Fruit fly (Drosophila melanogaster) whole organism, wandering third instar larva: ENCODE data around the gene CG32679.

ENCODE experiments used
- Abd-B ChIP-seq: fragments of >200 bp; optimal IDR thresholded peaks from 2 replicates; lab custom pipeline; 2017; ENCODE audit warnings: missing biosample characterization, missing genetic modification characterization
- CG32264 ChIP-seq: fragments of 200-800 bp; sonication (Bioruptor generic); optimal IDR thresholded peaks from 2 replicates; lab custom pipeline; 2016; ENCODE audit warnings: missing biosample characterization, missing genetic modification characterization
- CG9705 ChIP-seq: fragments of 200-800 bp; sonication (Bioruptor generic); optimal IDR thresholded peaks from 2 replicates; lab custom pipeline; 2018; ENCODE audit warnings: missing biosample characterization, mild to moderate bottlenecking, missing genetic modification characterization
- CrebA ChIP-seq: fragments of 200-800 bp; sonication (Bioruptor generic); optimal IDR thresholded peaks from 2 replicates; lab custom pipeline; 2016; ENCODE audit warnings: missing biosample characterization, mild to moderate bottlenecking, missing genetic modification characterization, borderline replicate concordance
- Dfd ChIP-seq: fragments of >200 bp; optimal IDR thresholded peaks from 2 replicates; lab custom pipeline; 2017; ENCODE audit warnings: missing biosample characterization, missing genetic modification characterization
- Dif ChIP-seq: fragments of 200-275, 200-300 bp; sonication (Bioruptor generic); optimal IDR thresholded peaks from 2 replicates; lab custom pipeline; 2018; ENCODE audit warnings: missing biosample characterization, missing genetic modification characterization; ENCODE audit not compliant: partially characterized antibody
- GATAd ChIP-seq: sonication (Bioruptor generic); optimal IDR thresholded peaks from 2 replicates; lab custom pipeline; 2016; ENCODE audit warnings: missing biosample characterization, missing genetic modification characterization
- HLH106 ChIP-seq: fragments of 200-800 bp; optimal IDR thresholded peaks from 3 replicates; lab custom pipeline; 2019; ENCODE audit warnings: missing biosample characterization, mild to moderate bottlenecking, missing genetic modification characterization, moderate library complexity
- Hnf4 ChIP-seq: fragments of 200-800 bp; sonication (Bioruptor generic); optimal IDR thresholded peaks from 2 replicates; lab custom pipeline; 2016; ENCODE audit warnings: missing biosample characterization, mild to moderate bottlenecking, missing genetic modification characterization
- Hr78 ChIP-seq: fragments of >200 bp; optimal IDR thresholded peaks from 2 replicates; lab custom pipeline; 2017; ENCODE audit warnings: missing biosample characterization, missing genetic modification characterization
- Hr83 ChIP-seq: fragments of 200-300 bp; sonication (Bioruptor generic); optimal IDR thresholded peaks from 2 replicates; lab custom pipeline; 2016; ENCODE audit warnings: missing biosample characterization, mild to moderate bottlenecking, missing genetic modification characterization, moderate library complexity; ENCODE audit not compliant: poor library complexity, severe bottlenecking
- Jra ChIP-seq: sonication (Bioruptor generic); optimal IDR thresholded peaks from 2 replicates; lab custom pipeline; 2016; ENCODE audit warnings: missing biosample characterization, missing genetic modification characterization
- Mio ChIP-seq: sonication (Bioruptor generic); optimal IDR thresholded peaks from 2 replicates; lab custom pipeline; 2016; ENCODE audit warnings: missing biosample characterization, missing genetic modification characterization
- Myc ChIP-seq: fragments of >200 bp; optimal IDR thresholded peaks from 2 replicates; lab custom pipeline; 2017
- N ChIP-seq: fragments of >200 bp; optimal IDR thresholded peaks from 2 replicates; lab custom pipeline; 2018; ENCODE audit warnings: missing biosample characterization, missing external identifiers, missing genetic modification characterization
- OdsH ChIP-seq: fragments of 200-800 bp; sonication (Bioruptor generic); optimal IDR thresholded peaks from 2 replicates; lab custom pipeline; 2016; ENCODE audit warnings: missing biosample characterization, mild to moderate bottlenecking, missing genetic modification characterization
- Rel ChIP-seq, 2 experiments: fragments of 200-800 bp; sonication (Bioruptor generic) in 1 of 2; optimal IDR thresholded peaks; 2 replicates in 1 of 2; 3 replicates in 1 of 2; lab custom pipeline; 2016 to 2019; ENCODE audit warnings: mild to moderate bottlenecking in 2 of 2, missing biosample characterization in 2 of 2, missing genetic modification characterization in 2 of 2, moderate library complexity in 1 of 2
- Sp1 ChIP-seq: fragments of 200-800 bp; sonication (Bioruptor generic); optimal IDR thresholded peaks from 3 replicates; lab custom pipeline; 2019; ENCODE audit warnings: missing biosample characterization, mild to moderate bottlenecking, missing genetic modification characterization, moderate library complexity
- Vsx2 ChIP-seq: fragments of 200-300, 225-300 bp; sonication (Bioruptor generic); optimal IDR thresholded peaks from 2 replicates; lab custom pipeline; 2018; ENCODE audit warnings: missing biosample characterization, missing genetic modification characterization; ENCODE audit not compliant: partially characterized antibody
- br ChIP-seq: fragments of 200-800 bp; sonication (Bioruptor generic); optimal IDR thresholded peaks from 2 replicates; lab custom pipeline; 2016; ENCODE audit warnings: missing biosample characterization, missing genetic modification characterization
- brk ChIP-seq: fragments of 200-800 bp; sonication (Bioruptor generic); optimal IDR thresholded peaks from 2 replicates; lab custom pipeline; 2016; ENCODE audit warnings: missing biosample characterization, mild to moderate bottlenecking, missing genetic modification characterization
- dl ChIP-seq, 2 experiments: fragments of 175-275, 200-275 bp in 1 of 2; fragments of 200-275 bp in 1 of 2; sonication (Bioruptor generic); optimal IDR thresholded peaks; lab custom pipeline; 2018; ENCODE audit warnings: mild to moderate bottlenecking in 2 of 2, missing biosample characterization in 2 of 2, missing genetic modification characterization in 2 of 2, moderate library complexity in 2 of 2; ENCODE audit not compliant: partially characterized antibody in 2 of 2, insufficient read depth in 1 of 2
- dmrt93B ChIP-seq: fragments of 200-800 bp; sonication (Bioruptor generic); optimal IDR thresholded peaks from 2 replicates; lab custom pipeline; 2018; ENCODE audit warnings: missing biosample characterization, mild to moderate bottlenecking, missing genetic modification characterization
- dsf ChIP-seq: sonication (Bioruptor generic); optimal IDR thresholded peaks from 2 replicates; lab custom pipeline; 2016; ENCODE audit warnings: missing biosample characterization, missing genetic modification characterization, borderline replicate concordance
- ey ChIP-seq: fragments of 200-800 bp; sonication (Bioruptor generic); optimal IDR thresholded peaks from 2 replicates; lab custom pipeline; 2016; ENCODE audit warnings: missing biosample characterization, missing genetic modification characterization
- foxo ChIP-seq, 2 experiments: fragments of 200-800 bp; sonication (Bioruptor generic); optimal IDR thresholded peaks; 2 replicates in 1 of 2; 3 replicates in 1 of 2; lab custom pipeline; 2016 to 2017; ENCODE audit warnings: missing biosample characterization in 2 of 2, missing genetic modification characterization in 2 of 2
- fru ChIP-seq: fragments of 200-800 bp; sonication (Bioruptor generic); optimal IDR thresholded peaks from 3 replicates; lab custom pipeline; 2016; ENCODE audit warnings: missing biosample characterization, mild to moderate bottlenecking, missing genetic modification characterization
- h ChIP-seq: fragments of 200-800 bp; sonication (Bioruptor generic); optimal IDR thresholded peaks from 3 replicates; lab custom pipeline; 2016; ENCODE audit warnings: missing biosample characterization, mild to moderate bottlenecking, missing genetic modification characterization
- jim ChIP-seq: fragments of 175-275, 200-325 bp; sonication (Bioruptor generic); optimal IDR thresholded peaks from 2 replicates; lab custom pipeline; 2016; ENCODE audit warnings: missing biosample characterization, mild to moderate bottlenecking, missing genetic modification characterization
- lola ChIP-seq: fragments of >200 bp; optimal IDR thresholded peaks from 2 replicates; lab custom pipeline; 2017; ENCODE audit warnings: missing biosample characterization, missing genetic modification characterization
- pan ChIP-seq: fragments of >200 bp; optimal IDR thresholded peaks from 2 replicates; lab custom pipeline; 2017
- psq ChIP-seq: fragments of 200-800 bp; sonication (Bioruptor generic); optimal IDR thresholded peaks from 3 replicates; lab custom pipeline; 2017; ENCODE audit warnings: missing biosample characterization, mild to moderate bottlenecking, missing genetic modification characterization, moderate library complexity
- rgr ChIP-seq: fragments of 200-800 bp; sonication (Bioruptor generic); optimal IDR thresholded peaks from 3 replicates; lab custom pipeline; 2016; ENCODE audit warnings: missing biosample characterization, mild to moderate bottlenecking, missing genetic modification characterization
- sage ChIP-seq: fragments of 200-800 bp; sonication (Bioruptor generic); optimal IDR thresholded peaks from 2 replicates; lab custom pipeline; 2016; ENCODE audit warnings: missing biosample characterization, mild to moderate bottlenecking, missing genetic modification characterization
- sv ChIP-seq: fragments of 200-800 bp; sonication (Bioruptor generic); optimal IDR thresholded peaks from 3 replicates; lab custom pipeline; 2016; ENCODE audit warnings: missing biosample characterization, missing genetic modification characterization
- tai ChIP-seq: sonication (Bioruptor generic); optimal IDR thresholded peaks from 2 replicates; lab custom pipeline; 2016; ENCODE audit warnings: missing biosample characterization, missing genetic modification characterization
- usp ChIP-seq: fragments of >200 bp; optimal IDR thresholded peaks from 2 replicates; lab custom pipeline; 2017; ENCODE audit warnings: missing biosample characterization, missing genetic modification characterization
- woc ChIP-seq: sonication (Bioruptor generic); optimal IDR thresholded peaks from 2 replicates; lab custom pipeline; 2016; ENCODE audit warnings: missing biosample characterization, mild to moderate bottlenecking, missing genetic modification characterization

Gene CG32679

dm6 chrX:10364556-10365227 is 2.6 kb downstream of the CG32679 start:
- TF ChIP-seq CG32264 (GFP tag; lab: Kevin White, UChicago), result no peak
- TF ChIP-seq Dif (GFP tag; lab: Kevin White, UChicago), result no peak
- TF ChIP-seq br (GFP tag; lab: Kevin White, UChicago), result peak; percentile 46
- no peak for TF ChIP-seq N (GFP tag; lab: Kevin White, UChicago)
- TF ChIP-seq dmrt93B, result no peak
- no peak for TF ChIP-seq jim
- no peak for TF ChIP-seq Vsx2
- no peak for TF ChIP-seq Hnf4
- no peak for TF ChIP-seq OdsH (GFP tag; lab: Kevin White, UChicago)
- TF ChIP-seq Mio (GFP tag; lab: Kevin White, UChicago), result no peak
- peak; percentile 29 for TF ChIP-seq fru (GFP tag; lab: Kevin White, UChicago)
- TF ChIP-seq pan, result no peak
- TF ChIP-seq Sp1 (GFP tag; lab: Kevin White, UChicago), result no peak
- TF ChIP-seq Myc (lab: Kevin White, UChicago), result no peak
- peak; percentile 52 for TF ChIP-seq Jra (GFP tag; lab: Kevin White, UChicago)
- no peak for TF ChIP-seq usp (GFP tag; lab: Kevin White, UChicago)
- TF ChIP-seq Rel (GFP tag; optimal IDR thresholded peaks at IDR 0.05; lab: Kevin White, UChicago), result no peak
- TF ChIP-seq Rel (tag; optimal IDR thresholded peaks at IDR 0.05; lab: Kevin White, UChicago), result no peak
- peak; percentile 0 for TF ChIP-seq Hr83 (GFP tag; lab: Kevin White, UChicago)
- TF ChIP-seq ey (GFP tag; lab: Kevin White, UChicago), result no peak
- peak; percentile 45 for TF ChIP-seq h (GFP tag; lab: Kevin White, UChicago)
- TF ChIP-seq GATAd, result no peak
- no peak for TF ChIP-seq HLH106
- no peak for TF ChIP-seq woc (GFP tag; lab: Kevin White, UChicago)
- TF ChIP-seq psq (GFP tag; lab: Kevin White, UChicago), result peak; percentile 11
- no peak for TF ChIP-seq CG9705 (GFP tag; lab: Kevin White, UChicago)
- no peak for TF ChIP-seq Abd-B
- no peak for TF ChIP-seq Hr78 (GFP tag; lab: Kevin White, UChicago)
- TF ChIP-seq foxo (GFP tag; optimal IDR thresholded peaks at IDR 0.05; lab: Kevin White, UChicago), result peak in 1 of 2 experiments; percentile 13
- no peak for TF ChIP-seq Dfd
- TF ChIP-seq rgr (GFP tag; lab: Kevin White, UChicago), result no peak
- no peak for TF ChIP-seq lola
- TF ChIP-seq dsf, result no peak
- no peak for TF ChIP-seq tai (GFP tag; lab: Kevin White, UChicago)
- TF ChIP-seq brk (GFP tag; lab: Kevin White, UChicago), result no peak
- no peak for TF ChIP-seq sage (GFP tag; lab: Kevin White, UChicago)
- TF ChIP-seq dl (GFP tag; optimal IDR thresholded peaks at IDR 0.05; lab: Kevin White, UChicago; ENCODE audit: insufficient read depth in 1 of 2, partially characterized antibody in 2 of 2), result no peak
- TF ChIP-seq sv (GFP tag; lab: Kevin White, UChicago), result no peak
- no peak for TF ChIP-seq CrebA (GFP tag; lab: Kevin White, UChicago)

DNA sequence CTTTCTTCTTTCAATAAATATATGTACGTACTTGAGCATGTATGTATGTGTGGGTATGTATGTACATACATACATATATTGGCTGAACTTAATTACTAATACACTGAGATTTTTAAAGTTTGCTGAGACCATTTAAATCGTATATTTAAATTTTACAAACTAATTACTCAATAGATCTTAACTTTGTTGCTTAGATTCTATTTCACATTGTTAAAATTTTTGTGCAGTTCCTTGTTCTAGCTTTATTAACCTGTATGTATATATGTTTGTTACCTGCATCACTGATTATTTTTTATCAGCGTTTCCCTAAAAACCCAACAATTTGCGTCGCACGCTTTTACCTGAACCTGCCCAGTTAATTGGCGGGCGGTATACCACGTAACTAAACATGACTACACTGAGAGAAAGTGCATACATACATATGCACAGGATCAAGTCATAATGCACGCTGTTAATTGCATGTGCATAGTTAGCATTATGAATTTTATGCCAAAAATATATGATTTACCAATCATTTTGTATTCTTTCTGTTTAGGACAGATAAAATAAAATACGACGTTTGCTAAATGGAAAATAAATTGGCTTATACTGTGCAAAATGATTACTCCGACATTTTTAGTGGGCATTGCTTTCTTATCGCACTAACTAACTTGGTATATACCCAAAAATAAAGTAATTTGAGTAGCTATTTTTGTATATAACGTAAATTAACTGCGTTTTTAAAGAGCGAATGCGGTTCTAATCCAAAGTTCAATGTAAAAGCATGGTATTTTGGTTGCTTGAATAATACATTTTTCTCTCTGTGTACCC is 4.5 kb downstream of the CG32679 start:
- TF ChIP-seq h (GFP tag; lab: Kevin White, UChicago), result peak; percentile 62
- peak; percentile 5 for TF ChIP-seq woc (GFP tag; lab: Kevin White, UChicago)
- peak; percentile 37 for TF ChIP-seq sv (GFP tag; lab: Kevin White, UChicago)
- no peak for TF ChIP-seq Abd-B
- no peak for TF ChIP-seq pan
- no peak for TF ChIP-seq lola
- peak; percentile 51 for TF ChIP-seq Sp1 (GFP tag; lab: Kevin White, UChicago)
- TF ChIP-seq HLH106, result peak; percentile 29
- peak; percentile 26 for TF ChIP-seq dmrt93B
- peak; percentile 46 for TF ChIP-seq ey (GFP tag; lab: Kevin White, UChicago)
- TF ChIP-seq CrebA (GFP tag; lab: Kevin White, UChicago), result no peak
- TF ChIP-seq brk (GFP tag; lab: Kevin White, UChicago), result no peak
- peak; percentile 49 for TF ChIP-seq br (GFP tag; lab: Kevin White, UChicago)
- TF ChIP-seq fru (GFP tag; lab: Kevin White, UChicago), result peak; percentile 74
- TF ChIP-seq GATAd, result no peak
- TF ChIP-seq Myc (lab: Kevin White, UChicago), result no peak
- TF ChIP-seq jim, result no peak
- TF ChIP-seq foxo (GFP tag; optimal IDR thresholded peaks at IDR 0.05; lab: Kevin White, UChicago), result peak in 1 of 2 experiments; percentile 69
- TF ChIP-seq tai (GFP tag; lab: Kevin White, UChicago), result no peak
- peak; percentile 54 for TF ChIP-seq rgr (GFP tag; lab: Kevin White, UChicago)
- peak; percentile 40 for TF ChIP-seq psq (GFP tag; lab: Kevin White, UChicago)
- peak; percentile 33 for TF ChIP-seq OdsH (GFP tag; lab: Kevin White, UChicago)
